Fruit fly (Drosophila melanogaster) whole organism, larva: ENCODE data around the gene mRF1.
A peak's percentile ranks its signal among the peaks of the same experiment; 100 is the strongest.
"Not testable (repeated sequence)": the region's sequence is repeated elsewhere in the genome, so short reads cannot be mapped to it uniquely, and the experiment has no call there.

Experiments
- noc ChIP-seq: fragments of 200-800 bp; sonication (Bioruptor generic); optimal IDR thresholded peaks from 3 replicates; lab custom pipeline; 2019; ENCODE audit warnings: missing biosample characterization, mild to moderate bottlenecking, missing genetic modification characterization, moderate library complexity

Gene mRF1

DNA sequence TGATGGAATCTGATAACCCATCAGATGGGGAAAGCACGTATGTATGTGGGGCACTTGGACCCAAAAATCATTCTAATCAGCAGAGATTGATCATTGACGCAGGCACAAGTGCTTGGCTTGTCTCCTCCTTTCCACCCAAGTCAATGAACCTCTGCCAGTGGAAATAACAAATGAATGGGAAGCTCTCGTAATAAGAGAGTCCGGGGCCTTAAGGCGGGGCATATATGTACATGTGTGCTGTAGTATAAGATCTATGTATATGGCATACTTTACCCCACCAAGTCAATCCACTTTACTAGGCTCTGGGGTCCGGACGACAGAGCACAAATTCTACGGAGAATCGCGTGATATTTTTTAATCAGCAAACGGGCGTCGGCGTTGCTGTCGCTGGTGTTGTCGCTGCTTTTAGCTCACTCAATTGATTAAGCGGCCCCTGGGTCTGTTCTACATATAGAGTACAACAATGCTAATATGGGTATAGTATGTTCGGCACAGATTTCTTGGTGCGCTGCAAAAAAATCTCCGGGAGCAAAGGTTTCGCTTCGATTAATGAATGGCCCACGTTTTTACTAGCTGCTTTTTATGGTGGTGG lies 13.6 kb upstream of the mRF1 start:
- TF ChIP-seq noc (tag; lab: Kevin White, UChicago): peak; percentile 57

DNA sequence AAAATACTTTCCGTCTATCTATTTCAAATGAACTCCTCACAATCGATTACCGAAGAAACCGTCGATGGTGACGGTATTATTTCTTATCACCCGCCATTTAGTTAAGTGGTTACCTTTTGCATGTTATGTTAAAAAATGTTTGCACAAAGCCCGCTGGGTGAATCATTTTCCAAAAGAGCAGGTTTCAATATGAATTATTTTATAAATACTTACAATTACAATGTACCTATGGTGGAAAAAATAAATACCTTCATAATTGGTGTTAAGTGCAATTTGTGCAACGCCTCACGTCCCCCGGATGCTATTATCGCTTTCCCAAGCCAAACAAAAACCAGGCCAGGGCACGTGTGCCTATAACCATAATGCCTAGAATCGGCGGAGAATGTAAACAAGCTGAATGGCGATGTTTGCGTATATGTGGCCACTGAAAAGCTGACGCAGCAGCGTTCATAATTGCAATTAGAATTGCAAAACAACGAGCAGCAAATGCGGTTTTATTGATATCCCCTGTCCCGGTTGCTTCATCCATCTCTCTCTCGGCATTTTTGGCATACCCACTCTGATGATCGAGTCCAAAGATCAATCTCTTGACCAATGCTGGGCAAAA lies 12.8 kb upstream of the mRF1 start:
- no peak for TF ChIP-seq noc (tag; lab: Kevin White, UChicago)

DNA sequence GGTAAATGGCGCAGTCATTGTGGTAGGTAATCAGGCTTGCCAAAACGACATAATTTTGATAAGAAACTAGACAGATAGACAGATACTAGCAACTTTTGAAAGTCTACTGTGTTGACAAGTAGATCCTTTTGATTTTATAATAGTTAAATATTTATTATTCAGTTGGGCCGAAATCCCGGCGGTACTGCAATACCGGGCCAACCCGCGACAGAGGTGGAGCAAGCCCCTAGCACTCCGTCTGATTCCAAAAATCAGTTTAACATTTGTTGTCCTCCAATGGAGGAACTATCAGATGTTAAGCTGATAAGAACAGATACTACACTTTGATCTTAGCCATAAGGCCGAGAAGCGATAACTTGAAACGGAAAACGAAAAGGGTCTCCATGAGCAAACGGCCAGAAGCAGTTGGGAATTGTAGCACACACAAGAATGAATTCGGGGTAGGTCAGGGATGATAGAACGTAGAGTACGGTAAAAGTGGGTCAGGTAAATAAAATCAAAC lies 8.0 kb upstream of the mRF1 start, which contains the start of gene CG15482:
CG15482 (minus strand) TSS at position 51 of the 502 bp plus-strand sequence.
- TF ChIP-seq noc (tag; lab: Kevin White, UChicago): not testable (repeated sequence)

DNA sequence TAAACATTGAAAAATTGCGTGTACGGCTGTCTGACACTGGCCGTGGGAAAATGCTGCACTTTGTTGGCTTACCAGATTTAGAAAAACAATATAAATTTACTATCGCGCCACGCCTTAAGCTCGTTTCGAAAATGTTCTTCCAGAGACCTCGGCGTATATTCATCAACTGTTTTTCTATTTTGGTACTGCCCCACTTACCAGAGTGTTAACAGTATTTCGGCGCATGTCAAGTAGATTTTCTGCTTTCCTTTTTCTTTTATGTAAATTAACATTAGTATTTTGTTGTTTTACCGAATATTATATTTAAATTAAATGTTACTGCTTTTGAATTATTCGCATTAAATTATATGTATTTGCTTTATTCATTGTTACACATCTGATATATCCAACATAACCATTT lies 4.8 kb upstream of the mRF1 start, which contains the start of gene kek4:
kek4 (minus strand) TSS at position 341 of the 400 bp plus-strand sequence.
- no peak for TF ChIP-seq noc (tag; lab: Kevin White, UChicago)

DNA sequence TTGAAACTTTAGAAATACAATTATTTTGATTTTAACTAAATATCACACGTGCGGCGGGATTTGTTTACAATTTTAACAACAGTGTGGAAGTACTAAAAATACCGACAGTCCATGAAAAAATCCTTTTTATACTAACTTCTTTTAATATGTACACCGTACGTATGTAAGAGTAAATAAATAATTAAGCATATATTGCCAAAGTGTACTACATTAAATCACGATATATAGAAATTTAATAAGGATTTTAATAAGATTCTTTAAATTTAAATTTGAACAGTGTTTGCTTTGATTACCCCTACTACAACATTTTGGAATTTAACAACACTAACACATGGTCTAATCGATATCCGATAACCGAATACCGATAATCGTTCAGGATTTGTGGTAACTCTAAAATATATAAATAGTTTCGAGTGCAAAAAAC lies 2.5 kb downstream of the mRF1 start, which contains the start of the genes Ski6 and CG16812:
Ski6 (minus strand) TSS at position 205 of the 424 bp plus-strand sequence.
CG16812 (plus strand) TSS at position 363 of the 424 bp plus-strand sequence.
- TF ChIP-seq noc (tag; lab: Kevin White, UChicago): no peak

DNA sequence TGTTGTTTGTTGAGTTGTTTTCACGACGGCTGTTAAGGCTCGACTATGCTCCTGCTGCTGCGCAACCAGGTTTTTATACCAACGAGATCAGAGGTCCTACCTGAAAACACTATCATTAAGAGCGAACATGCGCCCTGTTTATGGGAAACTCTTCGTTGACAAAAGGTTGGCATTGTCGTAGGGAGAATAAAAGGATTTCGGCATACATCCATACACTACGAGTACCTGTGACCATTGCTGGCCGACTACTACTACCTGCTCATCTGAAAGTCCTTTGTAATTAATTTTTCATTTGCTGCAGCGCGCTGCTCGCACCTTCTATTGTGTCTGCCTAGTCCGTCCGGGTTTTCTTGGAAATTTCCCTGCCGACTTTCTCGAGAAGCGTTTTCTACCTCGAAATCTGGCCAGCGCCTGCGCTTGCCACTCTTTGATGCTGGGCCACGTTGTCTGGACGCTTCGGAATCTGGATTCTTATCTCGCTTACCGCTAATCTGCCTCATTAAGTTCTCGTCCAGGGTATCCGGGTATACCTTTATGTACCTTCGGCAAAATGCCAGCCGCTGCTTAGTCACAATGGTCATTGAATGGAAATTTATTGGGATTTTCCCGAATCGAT lies 5.6 kb downstream of the mRF1 start, which contains the start of gene CG15480:
CG15480 (minus strand) TSS at position 51 of the 616 bp plus-strand sequence.
- no peak for TF ChIP-seq noc (tag; lab: Kevin White, UChicago)

DNA sequence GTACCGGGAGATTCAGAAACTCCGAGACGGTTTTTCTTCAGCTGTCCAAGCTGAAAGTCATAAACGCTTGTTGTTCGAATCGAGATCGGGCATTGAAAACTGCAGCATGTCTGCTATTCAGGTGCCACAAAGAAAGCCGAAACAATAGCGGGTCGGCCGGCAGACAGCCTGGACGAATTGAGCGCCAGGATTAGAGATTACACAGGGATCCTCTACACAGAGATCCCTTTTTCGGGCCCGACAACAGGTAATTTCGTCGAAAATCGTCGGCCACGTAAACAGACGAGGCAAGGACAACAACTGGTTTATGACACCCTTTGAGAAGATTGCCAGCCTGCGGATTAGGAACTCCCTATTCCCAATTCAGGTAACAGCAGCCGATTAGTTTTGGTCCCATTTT lies 7.5 kb downstream of the mRF1 start, which contains the start of gene CG16813:
CG16813 (plus strand) TSS at position 288 of the 400 bp plus-strand sequence.
- no peak for TF ChIP-seq noc (tag; lab: Kevin White, UChicago)

DNA sequence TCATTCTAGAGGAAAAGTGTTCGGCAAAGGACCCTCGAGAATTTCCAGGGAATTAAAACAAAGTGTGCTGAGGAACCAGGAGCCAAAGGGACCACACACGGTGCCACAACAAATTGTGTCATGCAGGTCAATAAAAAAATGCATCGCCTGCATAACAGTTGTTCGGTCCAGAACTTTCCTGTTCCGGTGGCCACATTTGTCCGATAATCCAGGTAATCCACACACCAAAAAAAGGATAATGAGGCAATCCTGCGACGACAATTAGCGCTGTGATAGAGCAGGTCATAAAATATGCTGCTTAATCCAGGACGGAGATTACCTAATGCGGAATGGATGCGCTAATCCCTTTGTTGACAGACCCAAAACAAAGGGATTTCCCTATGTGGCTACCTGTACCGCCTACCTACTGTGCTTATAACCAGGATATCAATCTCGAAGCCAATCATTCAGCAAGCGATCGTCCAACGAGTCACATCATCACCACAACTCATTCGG lies 9.7 kb downstream of the mRF1 start, which contains the start of gene CG16815:
CG16815 (plus strand) TSS at position 445 of the 495 bp plus-strand sequence.
- TF ChIP-seq noc (tag; lab: Kevin White, UChicago): no peak

DNA sequence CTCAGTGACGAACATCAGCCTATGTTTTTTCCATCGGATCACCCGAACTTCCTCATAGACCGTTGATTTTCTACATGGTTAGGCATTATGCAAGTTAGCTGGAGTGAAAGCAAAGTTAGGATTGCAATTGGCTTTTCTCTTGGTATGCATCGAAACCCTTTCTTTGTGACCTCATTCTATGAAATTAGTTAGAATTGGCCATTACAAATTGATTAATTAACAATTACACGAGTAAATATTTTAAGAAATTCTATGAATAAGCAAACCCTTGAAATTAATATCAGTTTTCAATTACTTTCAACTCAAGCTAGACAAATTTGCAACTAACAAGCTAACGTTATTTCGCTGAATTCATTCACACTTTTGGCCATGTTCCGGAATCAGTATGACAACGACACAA lies 12.0 kb downstream of the mRF1 start, which contains the start of gene Prosalpha6T:
Prosalpha6T (plus strand) TSS at position 301 of the 400 bp plus-strand sequence.
- no peak for TF ChIP-seq noc (tag; lab: Kevin White, UChicago)

DNA sequence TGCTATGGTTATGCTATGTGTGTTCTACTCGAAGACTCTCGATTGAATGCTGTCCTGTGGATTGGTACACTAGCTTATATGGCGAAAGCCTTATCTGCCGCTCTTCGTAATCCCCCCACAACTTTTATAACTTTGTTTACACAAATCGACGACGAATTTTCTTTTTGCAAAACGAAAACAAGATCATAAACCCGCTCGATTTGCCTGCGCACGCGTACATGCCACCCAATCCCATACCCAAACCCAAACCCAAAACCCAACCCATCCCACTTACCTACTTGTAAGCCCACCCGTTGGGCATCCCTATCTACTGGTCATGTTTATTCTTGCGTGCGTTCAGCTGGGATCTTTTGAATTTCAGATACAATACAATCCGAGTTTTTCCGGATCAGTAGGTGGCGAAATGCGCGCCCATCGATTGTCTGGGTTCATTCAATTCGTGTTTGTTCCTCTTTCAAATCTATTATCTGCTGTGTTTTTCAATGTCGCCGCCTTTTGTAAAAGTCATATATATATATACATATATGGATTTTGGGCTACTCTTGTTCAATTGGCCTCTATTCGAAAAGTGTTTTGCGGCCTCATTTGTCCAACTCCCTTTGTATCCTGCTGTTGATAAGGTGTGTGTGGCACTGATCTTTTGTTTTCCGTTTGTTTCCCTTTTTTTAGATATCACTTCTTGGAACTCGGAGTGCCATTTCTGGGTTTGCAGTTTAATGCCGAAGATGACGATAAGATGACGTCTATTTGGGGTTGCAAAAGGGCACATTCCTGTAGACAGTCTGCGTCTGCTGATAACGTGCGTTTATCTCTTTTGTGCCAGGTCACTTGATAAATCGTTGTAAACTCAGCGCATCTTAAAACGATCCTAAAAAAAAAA lies 15.1 kb downstream of the mRF1 start, which contains the start of gene Mabi:
Mabi (minus strand) TSS at position 51 of the 880 bp plus-strand sequence.
- TF ChIP-seq noc (tag; lab: Kevin White, UChicago): no peak

DNA sequence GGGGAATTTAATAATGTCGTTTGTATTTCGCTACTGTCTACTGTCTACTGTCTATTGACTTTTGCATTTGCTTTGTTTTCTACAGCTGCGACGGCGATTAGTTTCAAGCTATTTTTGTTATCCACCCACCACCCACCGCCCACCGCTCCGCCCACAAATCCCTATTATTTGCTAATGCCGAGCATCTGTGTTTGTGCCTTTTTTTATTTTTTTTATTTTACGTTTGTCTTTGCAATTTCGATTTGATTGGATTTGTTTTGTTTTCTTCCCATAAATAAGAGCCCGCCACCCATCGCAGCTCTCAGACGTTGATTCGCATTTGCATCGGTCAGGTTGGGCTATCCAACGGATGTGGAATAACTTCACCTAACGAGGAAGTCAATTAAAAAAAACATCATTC lies 16.4 kb downstream of the mRF1 start, which contains the start of gene Jhbp14:
Jhbp14 (plus strand) TSS at position 301 of the 400 bp plus-strand sequence.
- no peak for TF ChIP-seq noc (tag; lab: Kevin White, UChicago)

DNA sequence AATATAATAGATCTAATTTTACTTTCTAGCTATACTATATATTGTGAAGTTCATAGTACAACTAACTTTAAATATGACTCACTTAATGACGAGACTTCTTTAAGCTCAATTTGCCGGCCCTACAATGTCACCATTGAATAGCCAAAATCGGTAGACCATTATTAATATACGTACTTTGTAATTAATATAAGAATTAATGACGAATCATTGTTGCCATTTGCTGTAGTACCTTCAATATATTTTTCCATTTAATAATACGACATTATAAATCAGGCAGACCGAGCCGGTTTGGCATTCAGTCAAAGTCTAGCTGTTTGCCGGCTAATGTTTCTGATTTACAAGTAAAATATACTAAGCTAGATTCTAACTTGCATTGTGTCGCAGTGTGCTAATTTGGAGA lies 19.9 kb downstream of the mRF1 start, which contains the start of gene Jhbp13:
Jhbp13 (plus strand) TSS at position 301 of the 400 bp plus-strand sequence.
- TF ChIP-seq noc (tag; lab: Kevin White, UChicago): no peak

DNA sequence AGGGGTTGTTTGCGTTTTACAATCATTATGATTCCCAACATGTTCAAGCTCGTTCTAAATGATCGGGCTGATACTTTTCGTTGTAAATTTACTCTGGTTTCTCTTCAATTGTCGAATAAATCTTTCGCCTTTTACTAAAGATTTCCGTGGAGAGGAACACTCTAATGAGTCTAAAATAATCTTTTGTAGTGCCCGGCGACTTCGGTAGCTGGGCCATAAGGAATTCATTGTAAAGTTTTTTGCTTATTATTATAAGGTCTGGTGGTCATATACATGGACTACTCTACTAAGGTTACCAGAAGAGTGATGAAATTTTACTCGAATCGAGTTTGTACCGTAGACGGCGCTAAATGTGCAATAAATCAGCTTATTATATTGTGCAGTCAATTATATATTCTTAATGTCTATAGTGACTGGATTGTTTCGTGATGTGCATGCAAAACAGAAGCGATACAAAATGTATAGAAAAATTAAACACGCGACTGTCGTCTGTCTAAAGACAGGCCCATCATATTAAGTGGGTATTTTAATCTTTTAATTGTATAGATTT lies 25.1 kb downstream of the mRF1 start:
- no peak for TF ChIP-seq noc (tag; lab: Kevin White, UChicago)
